Worm (Caenorhabditis elegans) whole organism, L2 larva: ENCODE measurements around the gene lgc-45.

Experiments
- ZK546.5 ChIP-seq: sonication (generic microtip); optimal IDR thresholded peaks from 2 replicates; lab custom pipeline; 2017; ENCODE audit warnings: missing biosample characterization, missing genetic modification characterization
- aly-2 ChIP-seq: fragments of 150-350 bp; optimal IDR thresholded peaks from 2 replicates; lab custom pipeline; 2014; ENCODE audit warnings: missing biosample characterization, missing genetic modification characterization
- ama-1 ChIP-seq: fragments of 150-350 bp; optimal IDR thresholded peaks from 2 replicates; lab custom pipeline; 2018; ENCODE audit warnings: inconsistent platforms
- dmd-4 ChIP-seq: sonication (generic microtip); optimal IDR thresholded peaks from 2 replicates; lab custom pipeline; 2017; ENCODE audit warnings: missing biosample characterization, missing genetic modification characterization
- snpc-4 ChIP-seq: fragments of 150-350 bp; optimal IDR thresholded peaks from 2 replicates; lab custom pipeline; 2014; ENCODE audit warnings: missing biosample characterization, missing genetic modification characterization

DNA sequence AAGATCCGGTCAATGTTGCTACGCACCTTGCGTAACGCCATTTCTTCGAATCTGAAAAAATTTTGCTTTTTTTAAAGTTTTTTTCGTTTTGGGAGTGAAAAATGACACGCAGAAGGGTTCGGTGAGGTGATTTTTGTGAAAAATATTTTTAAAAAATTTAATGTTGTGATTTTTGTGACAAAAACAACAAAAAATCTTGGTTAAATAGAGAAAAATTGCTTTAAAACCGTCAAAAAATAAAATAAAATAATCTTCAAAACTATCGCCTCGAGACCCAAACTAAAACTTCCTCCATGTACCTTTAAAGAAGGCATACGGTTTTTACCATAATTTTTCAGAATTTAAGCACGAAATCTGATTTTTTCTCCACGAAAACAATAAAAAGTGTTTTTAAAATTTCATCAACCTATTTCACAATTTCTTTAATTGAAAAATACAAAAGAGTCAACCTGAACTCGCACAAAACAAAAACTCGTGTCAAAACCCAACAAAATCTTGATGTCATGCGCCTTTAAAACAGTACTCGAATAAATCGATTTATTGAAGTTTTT, 10.8 kb upstream of the lgc-45 start, which contains the start of gene apd-3:
- TF ChIP-seq dmd-4 (tag; lab: Kevin White, UChicago) = no peak
- no peak for TF ChIP-seq ama-1 (lab: Kevin White, UChicago)
- TF ChIP-seq ZK546.5 (tag; lab: Kevin White, UChicago) = no peak
- no peak for TF ChIP-seq snpc-4 (tag; lab: Kevin White, UChicago)
- no peak for TF ChIP-seq aly-2
